Worm (Caenorhabditis elegans): ENCODE results near the gene F13A2.10.

Gene F13A2.10

ce11 chrV:4398127-4398526, 12.1 kb upstream of the F13A2.10 start:
- no peak for TF ChIP-seq ceh-48 (tag; optimal IDR thresholded peaks at IDR 0.05)
- no peak for TF ChIP-seq unc-55 (GFP tag; optimal IDR thresholded peaks at IDR 0.05)
- TF ChIP-seq C08G9.2 (tag; optimal IDR thresholded peaks at IDR 0.05) = no peak
- no peak for TF ChIP-seq sox-2 (GFP tag; IDR thresholded peaks at IDR 0.05)
- no peak for TF ChIP-seq ceh-34 (tag; optimal IDR thresholded peaks at IDR 0.05)
- TF ChIP-seq nfya-1 (tag; optimal IDR thresholded peaks at IDR 0.05) = no peak
- TF ChIP-seq hlh-15 (tag; optimal IDR thresholded peaks at IDR 0.05) = no peak
- no peak for TF ChIP-seq ceh-19 (GFP tag; optimal IDR thresholded peaks at IDR 0.05)
- TF ChIP-seq fkh-6 (tag; optimal IDR thresholded peaks at IDR 0.05) = no peak
- no peak for TF ChIP-seq K02D7.2 (tag; optimal IDR thresholded peaks at IDR 0.05)
- no peak for TF ChIP-seq madf-2 (tag; optimal IDR thresholded peaks at IDR 0.05)
- TF ChIP-seq tbx-2 (tag; optimal IDR thresholded peaks at IDR 0.05) = no peak
- TF ChIP-seq ceh-24 (tag; optimal IDR thresholded peaks at IDR 0.05) = no peak
- TF ChIP-seq nhr-11 (tag; optimal IDR thresholded peaks at IDR 0.05) = no peak
- no peak for TF ChIP-seq ceh-6 (GFP tag; optimal IDR thresholded peaks at IDR 0.05)
- TF ChIP-seq ceh-31 (tag; optimal IDR thresholded peaks at IDR 0.05) = no peak
- no peak for TF ChIP-seq T23F11.4 (GFP tag; optimal IDR thresholded peaks at IDR 0.05)
- TF ChIP-seq ceh-9 (tag; optimal IDR thresholded peaks at IDR 0.05) = no peak

ce11 chrV:4396257-4396656, 10.2 kb upstream of the F13A2.10 start, which contains the start of gene F13A2.3:
TSS of gene F13A2.3 (minus strand) at chrV:4396357.
- TF ChIP-seq dve-1 (tag; optimal IDR thresholded peaks at IDR 0.05) = no peak
- TF ChIP-seq ttx-3 (tag; optimal IDR thresholded peaks at IDR 0.05) = no peak
- TF ChIP-seq ceh-9 (tag; optimal IDR thresholded peaks at IDR 0.05) = no peak
- TF ChIP-seq sox-2 (GFP tag; IDR thresholded peaks at IDR 0.05) = no peak
- no peak for TF ChIP-seq npax-4 (tag; optimal IDR thresholded peaks at IDR 0.05)
- no peak for TF ChIP-seq hlh-6 (tag; optimal IDR thresholded peaks at IDR 0.05)
- TF ChIP-seq pha-4 (tag; optimal IDR thresholded peaks at IDR 0.05) = no peak
- no peak for TF ChIP-seq syd-9 (tag; optimal IDR thresholded peaks at IDR 0.05)
- TF ChIP-seq ceh-18 (tag; optimal IDR thresholded peaks at IDR 0.05) = no peak
- TF ChIP-seq K02D7.2 (tag; optimal IDR thresholded peaks at IDR 0.05) = no peak
- TF ChIP-seq ceh-34 (tag; optimal IDR thresholded peaks at IDR 0.05) = no peak
- no peak for TF ChIP-seq gmeb-2 (tag; optimal IDR thresholded peaks at IDR 0.05)
- no peak for TF ChIP-seq pag-3 (tag; optimal IDR thresholded peaks at IDR 0.05; ENCODE audit: borderline replicate concordance)
- no peak for TF ChIP-seq madf-2 (tag; optimal IDR thresholded peaks at IDR 0.05)
- no peak for TF ChIP-seq unc-42 (tag; optimal IDR thresholded peaks at IDR 0.05)
- TF ChIP-seq hlh-15 (tag; optimal IDR thresholded peaks at IDR 0.05) = no peak
- no peak for TF ChIP-seq elt-4 (tag; optimal IDR thresholded peaks at IDR 0.05)
- no peak for TF ChIP-seq lim-6 (tag; optimal IDR thresholded peaks at IDR 0.05)

ce11 chrV:4387916-4388315, 1.8 kb upstream of the F13A2.10 start:
- TF ChIP-seq elt-2 (tag; optimal IDR thresholded peaks at IDR 0.05) (no peak), tbx-7 (tag; optimal IDR thresholded peaks at IDR 0.05) (no peak), gmeb-2 (tag; optimal IDR thresholded peaks at IDR 0.05) (no peak), ceh-31 (tag; optimal IDR thresholded peaks at IDR 0.05) (no peak)

ce11 chrV:4387402-4387801, 1.3 kb upstream of the F13A2.10 start, which contains the start of gene F13A2.9:
TSS of gene F13A2.9 (minus strand) at chrV:4387502.
- TF ChIP-seq tbx-7 (tag; optimal IDR thresholded peaks at IDR 0.05) (no peak), odd-2 (tag; optimal IDR thresholded peaks at IDR 0.05) (no peak), sdc-2 (tag; optimal IDR thresholded peaks at IDR 0.05) (no peak), fkh-6 (tag; optimal IDR thresholded peaks at IDR 0.05) (no peak), ceh-18 (tag; optimal IDR thresholded peaks at IDR 0.05) (no peak), F13H6.1 (tag; optimal IDR thresholded peaks at IDR 0.05) (no peak), hlh-15 (tag; optimal IDR thresholded peaks at IDR 0.05) (no peak), ceh-45 (GFP tag; IDR thresholded peaks at IDR 0.05) (no peak), unc-3 (GFP tag; conservative IDR thresholded peaks at IDR 0.05) (no peak), unc-3 (tag; optimal IDR thresholded peaks at IDR 0.05) (no peak), ceh-34 (tag; optimal IDR thresholded peaks at IDR 0.05) (no peak), ceh-22 (tag; optimal IDR thresholded peaks at IDR 0.05) (no peak), K02D7.2 (tag; optimal IDR thresholded peaks at IDR 0.05) (no peak), ets-4 (tag; optimal IDR thresholded peaks at IDR 0.05) (no peak), pha-4 (tag; optimal IDR thresholded peaks at IDR 0.05) (no peak), hlh-30 (tag; optimal IDR thresholded peaks at IDR 0.05; ENCODE audit: insufficient read depth) (no peak), C08G9.2 (tag; optimal IDR thresholded peaks at IDR 0.05) (no peak), nfya-1 (tag; optimal IDR thresholded peaks at IDR 0.05) (no peak), npax-4 (tag; optimal IDR thresholded peaks at IDR 0.05) (no peak), rnt-1 (tag; optimal IDR thresholded peaks at IDR 0.05) (no peak), lin-11 (tag; optimal IDR thresholded peaks at IDR 0.05) (no peak)
